1 fruit fly cellular context compared by ENCODE assay signal in the genomic region with DNA sequence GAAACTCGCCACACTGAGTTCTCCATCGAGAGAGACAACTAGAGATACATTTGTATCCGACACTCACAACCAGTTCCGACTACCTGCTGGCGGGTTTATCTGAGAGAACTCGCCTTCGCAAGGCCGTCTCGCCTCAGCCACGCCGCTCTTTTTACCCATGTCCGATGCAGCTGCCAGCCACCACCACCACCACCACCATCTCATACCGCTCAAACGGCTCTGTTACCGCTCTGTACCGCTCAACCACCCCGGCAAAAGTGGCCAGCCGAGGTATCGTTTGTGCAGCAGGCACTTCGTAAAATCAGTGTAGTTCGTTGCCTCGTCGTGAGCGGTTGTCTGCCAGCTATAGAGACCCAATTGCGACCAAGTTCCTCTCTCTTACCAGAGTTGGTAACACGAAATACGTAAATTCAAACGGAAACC.
TF ChIP-seq lines count a peak whose summit lies in the region.

A gene (plus strand): TSS at position 302 of the 423 bp plus-strand sequence.

TF ChIP-seq in whole organism, embryonic, 481 proteins besides CTCF, POLR2A, EP300 and RAD21 (continued from another document and continues in another):
- peak; percentile 84 for TF ChIP-seq ci (GFP tag; IDR thresholded peaks at IDR 0.05; lab: Robert Waterston, UW)
- no peak for TF ChIP-seq fd96Cb (tag; optimal IDR thresholded peaks at IDR 0.05; lab: Kevin White, UChicago)
- TF ChIP-seq CG17829 (tag; optimal IDR thresholded peaks at IDR 0.05; lab: Kevin White, UChicago), result peak; percentile 60
- TF ChIP-seq Chrac-16 (GFP tag; optimal IDR thresholded peaks at IDR 0.05; lab: Kevin White, UChicago), result no peak
- peak; percentile 17 for TF ChIP-seq Elba2 (GFP tag; optimal IDR thresholded peaks at IDR 0.05; lab: Kevin White, UChicago)
- TF ChIP-seq chm (GFP tag; IDR thresholded peaks at IDR 0.05; lab: Robert Waterston, UW), result peak; percentile 92
- TF ChIP-seq sens (GFP tag; lab: Kevin White, UChicago), result peak; percentile 97
- TF ChIP-seq Mad (GFP tag; optimal IDR thresholded peaks at IDR 0.05; lab: Kevin White, UChicago), result peak; percentile 37
- peak; percentile 33 for TF ChIP-seq CG15269 (tag; optimal IDR thresholded peaks at IDR 0.05; lab: Kevin White, UChicago)
- peak; percentile 54; the same call in 1 of the 2 replicates for TF ChIP-seq Drgx (GFP tag; IDR thresholded peaks at IDR 0.05; lab: Robert Waterston, UW)
- TF ChIP-seq Vsx1 (GFP tag; optimal IDR thresholded peaks at IDR 0.05; lab: Kevin White, UChicago), result peak; percentile 50
- TF ChIP-seq CG9215 (GFP tag; IDR thresholded peaks at IDR 0.05; lab: Robert Waterston, UW), result no peak
- no peak for TF ChIP-seq Lim3 (GFP tag; IDR thresholded peaks at IDR 0.05; lab: Robert Waterston, UW)
- no peak for TF ChIP-seq nmo (GFP tag; optimal IDR thresholded peaks at IDR 0.05; lab: Kevin White, UChicago)
- no peak for TF ChIP-seq CG10209 (GFP tag; optimal IDR thresholded peaks at IDR 0.05; lab: Kevin White, UChicago)
- TF ChIP-seq Mrtf (GFP tag; IDR thresholded peaks at IDR 0.05; lab: Robert Waterston, UW), result no peak
- TF ChIP-seq CG15073 (GFP tag; optimal IDR thresholded peaks at IDR 0.05; lab: Kevin White, UChicago), result no peak
- peak; percentile 65 for TF ChIP-seq CG13287 (GFP tag; IDR thresholded peaks at IDR 0.05; lab: Robert Waterston, UW; ENCODE audit: partially characterized antibody)
- TF ChIP-seq HLHmδ (GFP tag; optimal IDR thresholded peaks at IDR 0.05; lab: Kevin White, UChicago), result peak; percentile 80
- no peak for TF ChIP-seq zfh2 (GFP tag; optimal IDR thresholded peaks at IDR 0.05; lab: Kevin White, UChicago)
- TF ChIP-seq zen2 (GFP tag; IDR thresholded peaks at IDR 0.05; lab: Robert Waterston, UW; ENCODE audit: partially characterized antibody), result peak; percentile 75; the same call in 2 of the 3 replicates
- TF ChIP-seq Pdp1 (GFP tag; optimal IDR thresholded peaks at IDR 0.05; lab: Kevin White, UChicago), result peak; percentile 19 to 21
- peak; percentile 60; the same call in 2 of the 3 replicates for TF ChIP-seq sr (GFP tag; IDR thresholded peaks at IDR 0.05; lab: Robert Waterston, UW)
- TF ChIP-seq Spps (tag; optimal IDR thresholded peaks at IDR 0.05; lab: Kevin White, UChicago), result no peak
- TF ChIP-seq cg (GFP tag; optimal IDR thresholded peaks at IDR 0.05; lab: Kevin White, UChicago), result peak; percentile 72
- no peak for TF ChIP-seq CG10366 (GFP tag; IDR thresholded peaks at IDR 0.05; lab: Robert Waterston, UW)
- TF ChIP-seq CG17568 (GFP tag; optimal IDR thresholded peaks at IDR 0.05; lab: Kevin White, UChicago), result no peak
- peak; percentile 71 for TF ChIP-seq Bgb (GFP tag; IDR thresholded peaks at IDR 0.05; lab: Robert Waterston, UW; ENCODE audit: partially characterized antibody)
- TF ChIP-seq CG17186 (GFP tag; optimal IDR thresholded peaks at IDR 0.05; lab: Kevin White, UChicago), result no peak
- no peak for TF ChIP-seq CG4328 (GFP tag; optimal IDR thresholded peaks at IDR 0.05; lab: Kevin White, UChicago)
- no peak for TF ChIP-seq lov (optimal IDR thresholded peaks at IDR 0.05; lab: Kevin White, UChicago)
- peak; percentile 64; the same call in 1 of the 3 replicates for TF ChIP-seq lov (GFP tag; IDR thresholded peaks at IDR 0.05; lab: Robert Waterston, UW)
- peak; percentile 40 for TF ChIP-seq CG13296 (GFP tag; optimal IDR thresholded peaks at IDR 0.05; lab: Kevin White, UChicago)
- peak; percentile 43 for TF ChIP-seq lilli (GFP tag; optimal IDR thresholded peaks at IDR 0.05; lab: Kevin White, UChicago)
- no peak for TF ChIP-seq Bteb2 (GFP tag; optimal IDR thresholded peaks at IDR 0.05; lab: Kevin White, UChicago)
- TF ChIP-seq CG33213 (GFP tag; optimal IDR thresholded peaks at IDR 0.05; lab: Kevin White, UChicago), result peak; percentile 39
- peak; percentile 23 for TF ChIP-seq CG8290 (GFP tag; optimal IDR thresholded peaks at IDR 0.05; lab: Kevin White, UChicago)
- TF ChIP-seq CG8290 (tag; optimal IDR thresholded peaks at IDR 0.05; lab: Kevin White, UChicago), result peak in 1 of 2 experiments; percentile 66
- no peak for TF ChIP-seq kay (GFP tag; optimal IDR thresholded peaks at IDR 0.05; lab: Kevin White, UChicago)
- TF ChIP-seq CG8359 (GFP tag; optimal IDR thresholded peaks at IDR 0.05; lab: Kevin White, UChicago; ENCODE audit: borderline replicate concordance), result no peak
- TF ChIP-seq CG6175 (GFP tag; IDR thresholded peaks at IDR 0.05; lab: Robert Waterston, UW), result 0 out of 3 replicates have a peak, but pooled peaks have one; percentile 9
- peak; percentile 75 for TF ChIP-seq CG5180 (GFP tag; optimal IDR thresholded peaks at IDR 0.05; lab: Kevin White, UChicago)
- TF ChIP-seq da (GFP tag; optimal IDR thresholded peaks at IDR 0.05; lab: Kevin White, UChicago), result peak; percentile 19
- peak; percentile 26 for TF ChIP-seq CG3281 (GFP tag; optimal IDR thresholded peaks at IDR 0.05; lab: Kevin White, UChicago)
- TF ChIP-seq CG7839 (tag; optimal IDR thresholded peaks at IDR 0.05; lab: Kevin White, UChicago), result peak; percentile 34
- TF ChIP-seq tll (GFP tag; optimal IDR thresholded peaks at IDR 0.05; lab: Kevin White, UChicago), result peak in 1 of 2 experiments; percentile 23
- peak; percentile 79 for TF ChIP-seq otp (GFP tag; IDR thresholded peaks at IDR 0.05; lab: Robert Waterston, UW)
- peak; percentile 24 for TF ChIP-seq trem (tag; optimal IDR thresholded peaks at IDR 0.05; lab: Kevin White, UChicago)
- TF ChIP-seq GATAe (GFP tag; conservative IDR thresholded peaks at IDR 0.05; lab: Robert Waterston, UW), result no peak
- no peak for TF ChIP-seq Sry-β (GFP tag; optimal IDR thresholded peaks at IDR 0.05; lab: Kevin White, UChicago)
- peak; percentile 48; the same call in 1 of the 3 replicates for TF ChIP-seq CG6791 (GFP tag; IDR thresholded peaks at IDR 0.05; lab: Robert Waterston, UW; ENCODE audit: partially characterized antibody)
- peak; percentile 55 for TF ChIP-seq crol (GFP tag; IDR thresholded peaks at IDR 0.05; lab: Robert Waterston, UW)
- TF ChIP-seq cad (GFP tag; optimal IDR thresholded peaks at IDR 0.05; lab: Kevin White, UChicago), result no peak
- TF ChIP-seq CG32772 (GFP tag; IDR thresholded peaks at IDR 0.05; lab: Robert Waterston, UW), result no peak
- TF ChIP-seq al (GFP tag; IDR thresholded peaks at IDR 0.05; lab: Robert Waterston, UW), result no peak
- TF ChIP-seq CG8388 (GFP tag; optimal IDR thresholded peaks at IDR 0.05; lab: Kevin White, UChicago), result no peak
- TF ChIP-seq Dll (GFP tag; IDR thresholded peaks at IDR 0.05; lab: Robert Waterston, UW; ENCODE audit: partially characterized antibody), result peak; percentile 50; the same call in 2 of the 4 replicates
- no peak for TF ChIP-seq CG7786 (GFP tag; optimal IDR thresholded peaks at IDR 0.05; lab: Kevin White, UChicago)
- peak; percentile 12 for TF ChIP-seq CG10267 (tag; optimal IDR thresholded peaks at IDR 0.05; lab: Kevin White, UChicago)
- TF ChIP-seq CG2116 (GFP tag; optimal IDR thresholded peaks at IDR 0.05; lab: Kevin White, UChicago), result peak; percentile 3
- no peak for TF ChIP-seq dmrt11E (tag; optimal IDR thresholded peaks at IDR 0.05; lab: Kevin White, UChicago)
- TF ChIP-seq nerfin-2 (GFP tag; IDR thresholded peaks at IDR 0.05; lab: Robert Waterston, UW; ENCODE audit: partially characterized antibody), result no peak
- peak; percentile 31; the same call in 1 of the 2 replicates for TF ChIP-seq wdn (GFP tag; IDR thresholded peaks at IDR 0.05; lab: Robert Waterston, UW)
- TF ChIP-seq Hmr (GFP tag; optimal IDR thresholded peaks at IDR 0.05; lab: Kevin White, UChicago), result peak; percentile 51
- peak; percentile 44 for TF ChIP-seq Mes4 (GFP tag; optimal IDR thresholded peaks at IDR 0.05; lab: Kevin White, UChicago)
- no peak for TF ChIP-seq D19B (GFP tag; optimal IDR thresholded peaks at IDR 0.05; lab: Kevin White, UChicago)
- peak; percentile 55 for TF ChIP-seq CG32532 (GFP tag; IDR thresholded peaks at IDR 0.05; lab: Robert Waterston, UW)
- no peak for TF ChIP-seq pnt (GFP tag; optimal IDR thresholded peaks at IDR 0.05; lab: Kevin White, UChicago)
- no peak for TF ChIP-seq tin (GFP tag; optimal IDR thresholded peaks at IDR 0.05; lab: Kevin White, UChicago)
- TF ChIP-seq oc (tag; optimal IDR thresholded peaks at IDR 0.05; lab: Kevin White, UChicago), result peak; percentile 60
- peak; percentile 4 for TF ChIP-seq Fer3 (tag; optimal IDR thresholded peaks at IDR 0.05; lab: Kevin White, UChicago)
- TF ChIP-seq Sin3A (optimal IDR thresholded peaks at IDR 0.05; lab: Kevin White, UChicago), result no peak
- peak; percentile 35 for TF ChIP-seq lab (GFP tag; optimal IDR thresholded peaks at IDR 0.05; lab: Kevin White, UChicago)
- TF ChIP-seq tx (GFP tag; optimal IDR thresholded peaks at IDR 0.05; lab: Kevin White, UChicago), result no peak
- peak; percentile 52; the same call in 1 of the 3 replicates for TF ChIP-seq Dbx (GFP tag; IDR thresholded peaks at IDR 0.05; lab: Robert Waterston, UW)
- peak; percentile 58 for TF ChIP-seq her (GFP tag; optimal IDR thresholded peaks at IDR 0.05; lab: Kevin White, UChicago)
- peak; percentile 0 for TF ChIP-seq scrt (GFP tag; optimal IDR thresholded peaks at IDR 0.05; lab: Kevin White, UChicago)
- peak; percentile 24; the same call in 1 of the 2 replicates for TF ChIP-seq CG32767 (GFP tag; IDR thresholded peaks at IDR 0.05; lab: Robert Waterston, UW)
- peak; percentile 39 for TF ChIP-seq nerfin-1 (tag; optimal IDR thresholded peaks at IDR 0.05; lab: Kevin White, UChicago)
- peak; percentile 55 for TF ChIP-seq mirr (GFP tag; optimal IDR thresholded peaks at IDR 0.05; lab: Kevin White, UChicago)
- TF ChIP-seq so (GFP tag; IDR thresholded peaks at IDR 0.05; lab: Robert Waterston, UW), result peak; percentile 34; the same call in 1 of the 3 replicates
- no peak for TF ChIP-seq onecut (GFP tag; IDR thresholded peaks at IDR 0.05; lab: Robert Waterston, UW)
- TF ChIP-seq CG17802 (tag; optimal IDR thresholded peaks at IDR 0.05; lab: Kevin White, UChicago), result no peak
- TF ChIP-seq CG1792 (GFP tag; optimal IDR thresholded peaks at IDR 0.05; lab: Kevin White, UChicago), result no peak
- TF ChIP-seq Atf6 (GFP tag; IDR thresholded peaks at IDR 0.05; lab: Robert Waterston, UW), result peak; percentile 53; the same call in 1 of the 2 replicates
- peak; percentile 88 to 93 for TF ChIP-seq Trl (optimal IDR thresholded peaks at IDR 0.05; lab: Kevin White, UChicago)
- peak; percentile 69 for TF ChIP-seq Trl (GFP tag; optimal IDR thresholded peaks at IDR 0.05; lab: Kevin White, UChicago)
- TF ChIP-seq dmrt99B (tag; optimal IDR thresholded peaks at IDR 0.05; lab: Kevin White, UChicago), result peak; percentile 24
- peak; percentile 38; the same call in 1 of the 2 replicates for TF ChIP-seq sob (GFP tag; IDR thresholded peaks at IDR 0.05; lab: Robert Waterston, UW)
- TF ChIP-seq Hr51 (GFP tag; optimal IDR thresholded peaks at IDR 0.05; lab: Kevin White, UChicago), result peak in 1 of 2 experiments; percentile 58
- peak; percentile 29 for TF ChIP-seq Nf-YB (GFP tag; optimal IDR thresholded peaks at IDR 0.05; lab: Kevin White, UChicago)
- no peak for TF ChIP-seq btn (GFP tag; optimal IDR thresholded peaks at IDR 0.05; lab: Kevin White, UChicago)
- no peak for TF ChIP-seq CG12104 (GFP tag; optimal IDR thresholded peaks at IDR 0.05; lab: Kevin White, UChicago)
- TF ChIP-seq HLH3B (GFP tag; IDR thresholded peaks at IDR 0.05; lab: Robert Waterston, UW), result peak; percentile 42; the same call in 1 of the 2 replicates
- TF ChIP-seq CG34376 (GFP tag; optimal IDR thresholded peaks at IDR 0.05; lab: Kevin White, UChicago), result peak; percentile 14
- no peak for TF ChIP-seq cas (GFP tag; IDR thresholded peaks at IDR 0.05; lab: Robert Waterston, UW)
- no peak for TF ChIP-seq CG17912 (GFP tag; optimal IDR thresholded peaks at IDR 0.05; lab: Kevin White, UChicago)
- TF ChIP-seq CG7271 (tag; optimal IDR thresholded peaks at IDR 0.05; lab: Kevin White, UChicago), result no peak
- peak; percentile 31 for TF ChIP-seq HHEX (GFP tag; optimal IDR thresholded peaks at IDR 0.05; lab: Kevin White, UChicago)
- TF ChIP-seq Dip2 (GFP tag; IDR thresholded peaks at IDR 0.05; lab: Robert Waterston, UW), result no peak
- no peak for TF ChIP-seq Fer1 (GFP tag; optimal IDR thresholded peaks at IDR 0.05; lab: Kevin White, UChicago)
- TF ChIP-seq CG42726 (GFP tag; IDR thresholded peaks at IDR 0.05; lab: Robert Waterston, UW; ENCODE audit: partially characterized antibody), result peak; percentile 80
- peak; percentile 55 for TF ChIP-seq Scr (GFP tag; IDR thresholded peaks at IDR 0.05; lab: Robert Waterston, UW; ENCODE audit: partially characterized antibody)
- peak; percentile 54; the same call in 1 of the 2 replicates for TF ChIP-seq sna (GFP tag; IDR thresholded peaks at IDR 0.05; lab: Robert Waterston, UW; ENCODE audit: partially characterized antibody)
- peak; percentile 17 for TF ChIP-seq CG1603 (tag; optimal IDR thresholded peaks at IDR 0.05; lab: Kevin White, UChicago)
- TF ChIP-seq pum (GFP tag; optimal IDR thresholded peaks at IDR 0.05; lab: Kevin White, UChicago), result no peak
- peak; percentile 42 for TF ChIP-seq CG17359 (tag; optimal IDR thresholded peaks at IDR 0.05; lab: Kevin White, UChicago)
- peak; percentile 57 for TF ChIP-seq CG8924 (tag; optimal IDR thresholded peaks at IDR 0.05; lab: Kevin White, UChicago)
- no peak for TF ChIP-seq NC2α (GFP tag; optimal IDR thresholded peaks at IDR 0.05; lab: Kevin White, UChicago)
- peak; percentile 65 for TF ChIP-seq CG17328 (GFP tag; IDR thresholded peaks at IDR 0.05; lab: Robert Waterston, UW)
- TF ChIP-seq CG9437 (GFP tag; optimal IDR thresholded peaks at IDR 0.05; lab: Kevin White, UChicago), result peak; percentile 50
- no peak for TF ChIP-seq CG6765 (GFP tag; optimal IDR thresholded peaks at IDR 0.05; lab: Kevin White, UChicago)
- no peak for TF ChIP-seq Lhr (GFP tag; optimal IDR thresholded peaks at IDR 0.05; lab: Kevin White, UChicago)
- 0 out of 2 replicates have a peak, but pooled peaks have one; percentile 35 for TF ChIP-seq unc-4 (GFP tag; IDR thresholded peaks at IDR 0.05; lab: Robert Waterston, UW; ENCODE audit: partially characterized antibody)
- no peak for TF ChIP-seq hkb (optimal IDR thresholded peaks at IDR 0.05; lab: Kevin White, UChicago)
- peak; percentile 67 for TF ChIP-seq hkb (GFP tag; IDR thresholded peaks at IDR 0.05; lab: Robert Waterston, UW)
- TF ChIP-seq CG12769 (tag; optimal IDR thresholded peaks at IDR 0.05; lab: Kevin White, UChicago), result peak; percentile 45
- no peak for TF ChIP-seq CG13123 (GFP tag; optimal IDR thresholded peaks at IDR 0.05; lab: Kevin White, UChicago)
- no peak; the same call in 2 of the 3 replicates for TF ChIP-seq tgo (GFP tag; IDR thresholded peaks at IDR 0.05; lab: Robert Waterston, UW)
- TF ChIP-seq CG17361 (GFP tag; IDR thresholded peaks at IDR 0.05; lab: Robert Waterston, UW), result no peak
- TF ChIP-seq danr (GFP tag; IDR thresholded peaks at IDR 0.05; lab: Robert Waterston, UW), result no peak
- peak; percentile 4 for TF ChIP-seq HLH54F (GFP tag; optimal IDR thresholded peaks at IDR 0.05; lab: Kevin White, UChicago)
- TF ChIP-seq CG1024 (GFP tag; IDR thresholded peaks at IDR 0.05; lab: Robert Waterston, UW), result 0 out of 2 replicates have a peak, but pooled peaks have one; percentile 24
